Fruit fly (Drosophila melanogaster) whole organism, embryonic: ENCODE results near the gene Rpp20.
A peak's percentile ranks its signal among the peaks of the same experiment; 100 is the strongest.

ENCODE experiments used
- CG10267 ChIP-seq: fragments of 200-800 bp; sonication (Bioruptor generic); optimal IDR thresholded peaks from 2 replicates; lab custom pipeline; 2018; ENCODE audit warnings: missing biosample characterization, mild to moderate bottlenecking, missing genetic modification characterization, moderate library complexity
- CG11723 ChIP-seq: fragments of 200-800 bp; sonication (Bioruptor generic); optimal IDR thresholded peaks from 2 replicates; lab custom pipeline; 2017; ENCODE audit warnings: missing biosample characterization, mild to moderate bottlenecking, missing genetic modification characterization
- CG12155 ChIP-seq: fragments of 200-800 bp; sonication (Bioruptor generic); optimal IDR thresholded peaks from 3 replicates; lab custom pipeline; 2016; ENCODE audit warnings: missing biosample characterization, missing genetic modification characterization
- CG13287 ChIP-seq: fragments of 200-800 bp; sonication (Bioruptor generic); IDR thresholded peaks from 2 replicates; pipeline ENCODE4 v1.3.6; 2022; ENCODE audit warnings: missing biosample characterization, missing genetic modification characterization; ENCODE audit not compliant: partially characterized antibody
- CG13894 ChIP-seq: fragments of 200-800 bp; sonication (Bioruptor generic); optimal IDR thresholded peaks from 3 replicates; lab custom pipeline; 2018; ENCODE audit warnings: missing biosample characterization, mild to moderate bottlenecking, missing genetic modification characterization, moderate library complexity
- CG2116 ChIP-seq: fragments of 200-800 bp; sonication (Bioruptor generic); optimal IDR thresholded peaks from 3 replicates; lab custom pipeline; 2018; ENCODE audit warnings: missing biosample characterization, mild to moderate bottlenecking, missing genetic modification characterization
- CG2199 ChIP-seq: fragments of 200-800 bp; sonication (Bioruptor generic); IDR thresholded peaks from 3 replicates; pipeline ENCODE4 v1.3.6; 2022; ENCODE audit warnings: missing biosample characterization, missing genetic modification characterization
- CG30020 ChIP-seq: fragments of 200-800 bp; optimal IDR thresholded peaks from 2 replicates; lab custom pipeline; 2019; ENCODE audit warnings: missing biosample characterization, mild to moderate bottlenecking, missing genetic modification characterization, moderate library complexity
- CG32767 ChIP-seq: fragments of 200-800 bp; sonication (Bioruptor generic); IDR thresholded peaks from 2 replicates; pipeline ENCODE4 v1.3.6; 2022; ENCODE audit warnings: missing biosample characterization, missing genetic modification characterization
- CG3995 ChIP-seq: fragments of 200-800 bp; sonication (Bioruptor generic); optimal IDR thresholded peaks from 3 replicates; lab custom pipeline; 2016; ENCODE audit warnings: missing biosample characterization, missing genetic modification characterization
- CG4854 ChIP-seq: fragments of 200-800 bp; sonication (Bioruptor generic); optimal IDR thresholded peaks from 2 replicates; lab custom pipeline; 2016; ENCODE audit warnings: missing biosample characterization, missing genetic modification characterization, inconsistent platforms
- CG8290 ChIP-seq, 3 experiments: fragments of 200-800 bp; sonication (Bioruptor generic); optimal IDR thresholded peaks; 2 replicates each; lab custom pipeline; 2016 to 2019; ENCODE audit warnings: missing biosample characterization in 3 of 3, missing genetic modification characterization in 3 of 3, mild to moderate bottlenecking in 2 of 3, moderate library complexity in 1 of 3
- CG8478 ChIP-seq: fragments of >200 bp; optimal IDR thresholded peaks from 2 replicates; lab custom pipeline; 2018
- CTCF ChIP-seq: fragments of 200-800 bp; sonication (Bioruptor generic); optimal IDR thresholded peaks from 2 replicates; lab custom pipeline; 2017; ENCODE audit warnings: missing biosample characterization, mild to moderate bottlenecking, missing genetic modification characterization, moderate library complexity
- Deaf1 ChIP-seq: fragments of 200-800 bp; optimal IDR thresholded peaks from 3 replicates; lab custom pipeline; 2019; ENCODE audit warnings: missing biosample characterization, mild to moderate bottlenecking, missing genetic modification characterization, moderate library complexity
- Dek ChIP-seq: fragments of 200-800 bp; sonication (Bioruptor generic); optimal IDR thresholded peaks from 3 replicates; lab custom pipeline; 2019; ENCODE audit warnings: missing biosample characterization, mild to moderate bottlenecking, missing genetic modification characterization, moderate library complexity
- Dip3 ChIP-seq: fragments of 200-800 bp; sonication (Bioruptor generic); optimal IDR thresholded peaks from 3 replicates; lab custom pipeline; 2016; ENCODE audit warnings: missing biosample characterization, missing genetic modification characterization
- Hr51 ChIP-seq, 2 experiments: fragments of 200-800 bp; sonication (Bioruptor generic); optimal IDR thresholded peaks; 2 replicates in 1 of 2; 3 replicates in 1 of 2; lab custom pipeline; 2016 to 2018; ENCODE audit warnings: missing biosample characterization in 2 of 2, missing genetic modification characterization in 2 of 2, mild to moderate bottlenecking in 1 of 2, moderate library complexity in 1 of 2
- Med ChIP-seq: fragments of 200-800 bp; sonication (Bioruptor generic); peaks from one replicate; lab custom pipeline; 2016; ENCODE audit warnings: missing biosample characterization, missing genetic modification characterization, mild to moderate bottlenecking, inconsistent platforms, moderate library complexity
- Myb ChIP-seq: fragments of 200-800 bp; sonication (Bioruptor generic); optimal IDR thresholded peaks from 2 replicates; lab custom pipeline; 2016; ENCODE audit warnings: missing biosample characterization, missing genetic modification characterization
- Pdp1 ChIP-seq, 2 experiments: fragments of 200-800 bp; sonication (Bioruptor generic); optimal IDR thresholded peaks; 3 replicates each; lab custom pipeline; 2016; ENCODE audit warnings: missing biosample characterization in 2 of 2, missing genetic modification characterization in 2 of 2, mild to moderate bottlenecking in 1 of 2, moderate library complexity in 1 of 2
- Ravus ChIP-seq: fragments of 200-800 bp; sonication (Bioruptor generic); IDR thresholded peaks from 2 replicates; pipeline ENCODE4 v1.3.6; 2022; ENCODE audit warnings: missing biosample characterization, missing genetic modification characterization
- Sry-δ ChIP-seq: fragments of 200-800 bp; sonication (Bioruptor generic); optimal IDR thresholded peaks from 2 replicates; lab custom pipeline; 2016; ENCODE audit warnings: missing biosample characterization, missing genetic modification characterization
- Trl ChIP-seq, 3 experiments: fragments of >200 bp in 2 of 3; fragments of 200-800 bp in 1 of 3; sonication (Bioruptor generic) in 1 of 3; optimal IDR thresholded peaks; 2 replicates in 1 of 3; 3 replicates in 2 of 3; lab custom pipeline; 2016 to 2017; ENCODE audit warnings: missing biosample characterization in 1 of 3, missing genetic modification characterization in 1 of 3
- abd-A ChIP-seq: fragments of 200-800 bp; sonication (Bioruptor generic); optimal IDR thresholded peaks from 3 replicates; lab custom pipeline; 2019; ENCODE audit warnings: missing biosample characterization, mild to moderate bottlenecking, missing genetic modification characterization, moderate library complexity
- ato ChIP-seq: fragments of 200-800 bp; sonication (Bioruptor generic); IDR thresholded peaks from 2 replicates; pipeline ENCODE4 v1.3.6; 2022; ENCODE audit warnings: missing biosample characterization, missing genetic modification characterization; ENCODE audit not compliant: partially characterized antibody
- btn ChIP-seq: fragments of 200-800 bp; sonication (Bioruptor generic); optimal IDR thresholded peaks from 2 replicates; lab custom pipeline; 2016; ENCODE audit warnings: missing biosample characterization, missing genetic modification characterization
- cg ChIP-seq: fragments of 200-800 bp; sonication (Bioruptor generic); optimal IDR thresholded peaks from 3 replicates; lab custom pipeline; 2019; ENCODE audit warnings: missing biosample characterization, mild to moderate bottlenecking, missing genetic modification characterization, moderate library complexity
- crol ChIP-seq: fragments of 200-800 bp; sonication (Bioruptor generic); IDR thresholded peaks from 2 replicates; pipeline ENCODE4 v1.3.6; 2022; ENCODE audit warnings: missing biosample characterization, missing genetic modification characterization
- dati ChIP-seq: fragments of 200-800 bp; sonication (Bioruptor generic); IDR thresholded peaks from 2 replicates; pipeline ENCODE4 v1.3.6; 2022; ENCODE audit warnings: missing biosample characterization, missing genetic modification characterization
- ewg ChIP-seq: fragments of 200-800 bp; sonication (Bioruptor generic); optimal IDR thresholded peaks from 3 replicates; lab custom pipeline; 2017; ENCODE audit warnings: mild to moderate bottlenecking, missing biosample characterization, missing genetic modification reagents, missing genetic modification characterization
- fd64A ChIP-seq: fragments of 200-800 bp; sonication (Bioruptor generic); optimal IDR thresholded peaks from 3 replicates; lab custom pipeline; 2018; ENCODE audit warnings: missing biosample characterization, mild to moderate bottlenecking, missing genetic modification characterization
- insv ChIP-seq, 2 experiments: fragments of 200-800 bp; sonication (Bioruptor generic); optimal IDR thresholded peaks; 3 replicates each; lab custom pipeline; 2016 to 2018; ENCODE audit warnings: missing biosample characterization in 2 of 2, missing genetic modification characterization in 2 of 2
- pan ChIP-seq, 4 experiments: fragments of >200 bp in 3 of 4; fragments of 200-800 bp in 1 of 4; sonication (Bioruptor generic) in 1 of 4; optimal IDR thresholded peaks in 3 of 4; IDR thresholded peaks in 1 of 4; 2 replicates each; pipeline versions ENCODE4 v1.3.6 to Lab custom; 2017 to 2022; ENCODE audit warnings: missing biosample characterization in 2 of 4, missing genetic modification characterization in 2 of 4, mixed read lengths in 1 of 4
- peb ChIP-seq: fragments of 200-800 bp; sonication (Bioruptor generic); IDR thresholded peaks from 2 replicates; pipeline ENCODE4 v1.3.6; 2022; ENCODE audit warnings: missing biosample characterization, missing genetic modification characterization
- pros ChIP-seq: fragments of 200-800 bp; sonication (Bioruptor generic); optimal IDR thresholded peaks from 3 replicates; lab custom pipeline; 2019; ENCODE audit warnings: missing biosample characterization, mild to moderate bottlenecking, missing genetic modification characterization, moderate library complexity
- pzg ChIP-seq: fragments of 200-800 bp; sonication (Bioruptor generic); optimal IDR thresholded peaks from 3 replicates; lab custom pipeline; 2018; ENCODE audit warnings: missing biosample characterization, mild to moderate bottlenecking, missing genetic modification characterization, moderate library complexity
- scrt ChIP-seq: fragments of 200-800 bp; sonication (Bioruptor generic); optimal IDR thresholded peaks from 2 replicates; lab custom pipeline; 2018; ENCODE audit warnings: missing biosample characterization, mild to moderate bottlenecking, missing genetic modification characterization, moderate library complexity
- sens ChIP-seq: fragments of 200-800 bp; sonication (Bioruptor generic); peaks from one replicate; lab custom pipeline; 2016; ENCODE audit warnings: missing biosample characterization, missing genetic modification characterization
- sisA ChIP-seq: fragments of 200-800 bp; sonication (Bioruptor generic); IDR thresholded peaks from 2 replicates; pipeline ENCODE4 v1.3.6; 2022; ENCODE audit warnings: missing biosample characterization, missing genetic modification characterization
- slp2 ChIP-seq: fragments of 200-800 bp; sonication (Bioruptor generic); optimal IDR thresholded peaks from 2 replicates; lab custom pipeline; 2016; ENCODE audit warnings: missing biosample characterization, missing genetic modification characterization
- so ChIP-seq: fragments of 200-800 bp; sonication (Bioruptor generic); IDR thresholded peaks from 3 replicates; pipeline ENCODE4 v1.3.6; 2022; ENCODE audit warnings: missing biosample characterization, missing genetic modification characterization
- ttk ChIP-seq: fragments of 200-800 bp; sonication (Bioruptor generic); IDR thresholded peaks from 2 replicates; pipeline ENCODE4 v2.1.2; 2022; ENCODE audit warnings: missing biosample characterization, missing genetic modification characterization
- vfl ChIP-seq: fragments of 200-800 bp; sonication (Bioruptor generic); optimal IDR thresholded peaks from 2 replicates; lab custom pipeline; 2016; ENCODE audit warnings: missing biosample characterization, missing genetic modification characterization
- yki ChIP-seq: fragments of >200 bp; optimal IDR thresholded peaks from 3 replicates; lab custom pipeline; 2018
- z ChIP-seq: fragments of 200-800 bp; sonication (Bioruptor generic); IDR thresholded peaks from 3 replicates; pipeline ENCODE4 v1.3.6; 2022; ENCODE audit warnings: missing biosample characterization, missing genetic modification characterization

The Rpp20 gene

dm6 chrX:19717041-19717440, 27.2 kb upstream of the Rpp20 start:
- TF ChIP-seq Deaf1 (tag; lab: Kevin White, UChicago), result peak; percentile 10
- peak; percentile 75; the same call in 1 of the 2 replicates for TF ChIP-seq crol (GFP tag; lab: Robert Waterston, UW)
- 0 out of 3 replicates have a peak, but pooled peaks have one; percentile 45 for TF ChIP-seq z
- TF ChIP-seq btn, result no peak
- no peak for TF ChIP-seq Dip3 (GFP tag; lab: Kevin White, UChicago)
- TF ChIP-seq CG4854, result no peak
- peak; percentile 54; the same call in 2 of the 3 replicates for TF ChIP-seq CG2199 (GFP tag; lab: Robert Waterston, UW)

- TF ChIP-seq slp2 (GFP tag; lab: Kevin White, UChicago), result no peak
- TF ChIP-seq Trl (optimal IDR thresholded peaks at IDR 0.05; lab: Kevin White, UChicago), result peak; percentile 67 to 81
- no peak for TF ChIP-seq Trl (GFP tag; optimal IDR thresholded peaks at IDR 0.05; lab: Kevin White, UChicago)
- peak; percentile 20 for TF ChIP-seq Med (GFP tag; lab: Kevin White, UChicago)
- peak; percentile 10; the same call in 1 of the 2 replicates for TF ChIP-seq crol (GFP tag; lab: Robert Waterston, UW)
- no peak for TF ChIP-seq pan (optimal IDR thresholded peaks at IDR 0.05; lab: Kevin White, UChicago)
- TF ChIP-seq pan (GFP tag; optimal IDR thresholded peaks at IDR 0.05 in 1 of 2, IDR thresholded peaks at IDR 0.05 in 1 of 2), result no peak
- TF ChIP-seq pros (GFP tag; lab: Kevin White, UChicago), result peak; percentile 39
- peak; percentile 89 for TF ChIP-seq CTCF (GFP tag; lab: Kevin White, UChicago)
- no peak for TF ChIP-seq sisA (GFP tag; lab: Robert Waterston, UW)
- TF ChIP-seq peb (GFP tag; lab: Robert Waterston, UW), result no peak
- TF ChIP-seq CG12155 (GFP tag; lab: Kevin White, UChicago), result peak; percentile 77
- TF ChIP-seq insv (GFP tag; optimal IDR thresholded peaks at IDR 0.05; lab: Kevin White, UChicago), result no peak
- TF ChIP-seq CG32767 (GFP tag; lab: Robert Waterston, UW), result peak; percentile 61; the same call in 1 of the 2 replicates
- TF ChIP-seq Pdp1 (GFP tag; optimal IDR thresholded peaks at IDR 0.05; lab: Kevin White, UChicago), result peak in 1 of 2 experiments; percentile 57
- TF ChIP-seq sens, result peak; percentile 28
- peak; percentile 61 for TF ChIP-seq cg (GFP tag; lab: Kevin White, UChicago)
- peak; percentile 14 for TF ChIP-seq abd-A (tag; lab: Kevin White, UChicago)
- no peak for TF ChIP-seq Ravus (GFP tag; lab: Robert Waterston, UW)
- no peak for TF ChIP-seq CG11723
- peak; percentile 7 for TF ChIP-seq yki (lab: Kevin White, UChicago)
- TF ChIP-seq CG13894 (tag; lab: Kevin White, UChicago), result peak; percentile 24
- TF ChIP-seq Dek (tag; lab: Kevin White, UChicago), result no peak
- peak; percentile 10 for TF ChIP-seq pzg
- peak in 1 of 2 experiments; percentile 12 for TF ChIP-seq Hr51 (GFP tag; optimal IDR thresholded peaks at IDR 0.05; lab: Kevin White, UChicago)
- TF ChIP-seq CG3995 (GFP tag; lab: Kevin White, UChicago), result peak; percentile 5
- TF ChIP-seq CG8478 (lab: Kevin White, UChicago), result peak; percentile 22
- peak; percentile 50 for TF ChIP-seq scrt (GFP tag; lab: Kevin White, UChicago)
- no peak for TF ChIP-seq so (GFP tag; lab: Robert Waterston, UW)
- TF ChIP-seq ewg (GFP tag; lab: Kevin White, UChicago), result peak; percentile 90
Observed at dm6 chrX:19717988-19718973, 25.9 kb upstream of the Rpp20 start, which contains the start of gene CG12531. Gene CG12531, plus strand, starts transcription at chrX:19718923.

DNA sequence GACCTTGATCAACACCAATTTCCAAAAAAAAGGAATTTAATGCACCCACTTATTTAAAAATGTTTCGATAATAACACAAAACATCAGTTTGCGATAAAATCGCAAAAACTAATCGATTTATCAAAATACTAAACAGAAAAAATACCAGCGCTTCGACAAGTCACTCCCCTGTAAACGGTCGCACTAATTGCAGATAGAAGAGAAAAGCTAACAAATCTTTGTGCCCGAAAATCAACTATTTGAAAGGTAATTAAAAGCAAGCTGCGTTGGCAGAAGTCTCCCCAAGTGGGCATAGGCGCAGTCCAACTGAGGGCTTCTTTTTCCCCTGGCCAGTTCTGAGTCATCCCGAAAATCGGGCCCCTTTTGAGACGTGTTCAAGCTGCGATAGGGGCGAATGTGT, 13.4 kb upstream of the Rpp20 start, which contains the start of gene AP-1-2beta:
TSS of gene AP-1-2beta (plus strand) at position 161 of the 400 bp plus-strand sequence.
- peak; percentile 28 for TF ChIP-seq CG30020 (tag; lab: Kevin White, UChicago)
- peak; percentile 20 for TF ChIP-seq CG8290 (GFP tag; optimal IDR thresholded peaks at IDR 0.05; lab: Kevin White, UChicago)
- no peak for TF ChIP-seq CG8290 (tag; optimal IDR thresholded peaks at IDR 0.05; lab: Kevin White, UChicago)
- peak; percentile 57 for TF ChIP-seq CG13287 (GFP tag; lab: Robert Waterston, UW)
- TF ChIP-seq ttk (GFP tag; lab: Robert Waterston, UW), result no peak
- no peak for TF ChIP-seq dati (GFP tag; lab: Robert Waterston, UW)
- TF ChIP-seq vfl (GFP tag; lab: Kevin White, UChicago), result no peak
- TF ChIP-seq cg (GFP tag; lab: Kevin White, UChicago), result peak; percentile 17
- no peak for TF ChIP-seq fd64A (GFP tag; lab: Kevin White, UChicago)
- TF ChIP-seq Sry-δ, result peak; percentile 52
- TF ChIP-seq CG2116 (GFP tag; lab: Kevin White, UChicago), result peak; percentile 64
- TF ChIP-seq ato, result 0 out of 2 replicates have a peak, but pooled peaks have one; percentile 47
- peak; percentile 76 for TF ChIP-seq Myb (GFP tag; lab: Kevin White, UChicago)
- peak; percentile 9 for TF ChIP-seq CG10267 (tag; lab: Kevin White, UChicago)
